Worm (Caenorhabditis elegans) whole organism, L3 larva: ENCODE measurements around the gene sbsp-1.

Source experiments
- ZK546.5 ChIP-seq: sonication (generic microtip); optimal IDR thresholded peaks from 2 replicates; lab custom pipeline; 2017; ENCODE audit warnings: missing biosample characterization, missing genetic modification characterization
- daf-12 ChIP-seq: fragments of 150-350 bp; optimal IDR thresholded peaks from 2 replicates; lab custom pipeline; 2014; ENCODE audit warnings: missing biosample characterization, missing genetic modification reagents, missing genetic modification characterization
- egl-27 ChIP-seq: sonication (generic microtip); optimal IDR thresholded peaks from 4 replicates; lab custom pipeline; 2017; ENCODE audit warnings: missing biosample characterization, missing genetic modification reagents, missing genetic modification characterization
- nhr-11 ChIP-seq: fragments of 150-350 bp; optimal IDR thresholded peaks from 2 replicates; lab custom pipeline; 2014; ENCODE audit warnings: missing biosample characterization, missing genetic modification characterization
- nhr-76 ChIP-seq: fragments of 150-350 bp; sonication (generic microtip); optimal IDR thresholded peaks from 5 replicates; lab custom pipeline; 2014; ENCODE audit warnings: missing biosample characterization, missing genetic modification characterization
- unc-62 ChIP-seq: fragments of 150-350 bp; sonication (generic microtip); optimal IDR thresholded peaks from 4 replicates; lab custom pipeline; 2014; ENCODE audit warnings: missing biosample characterization, missing genetic modification reagents, missing genetic modification characterization

ce11 chrIII:10881996-10882395, 49.3 kb downstream of the sbsp-1 start:
- no peak for TF ChIP-seq nhr-11 (tag; lab: Kevin White, UChicago)
- TF ChIP-seq ZK546.5: no peak
- no peak for TF ChIP-seq unc-62
- TF ChIP-seq daf-12: no peak
- TF ChIP-seq egl-27 (tag; lab: Kevin White, UChicago): no peak
- no peak for TF ChIP-seq nhr-76 (tag; lab: Kevin White, UChicago)
